Worm (Caenorhabditis elegans) whole organism, late embryonic: ENCODE data around the gene jac-1.

Experiments used
- ceh-30 ChIP-seq: fragments of 150-350 bp; optimal IDR thresholded peaks from 2 replicates; lab custom pipeline; 2014; ENCODE audit warnings: missing biosample characterization, missing genetic modification characterization
- ceh-31 ChIP-seq: sonication (generic microtip); optimal IDR thresholded peaks from 2 replicates; lab custom pipeline; 2016; ENCODE audit warnings: missing genetic modification characterization, missing compliant biosample characterization
- nfya-1 ChIP-seq: sonication (generic microtip); optimal IDR thresholded peaks from 2 replicates; lab custom pipeline; 2017; ENCODE audit warnings: missing genetic modification characterization, mild to moderate bottlenecking, missing compliant biosample characterization, antibody characterized with exemption, moderate library complexity
- odd-2 ChIP-seq: sonication (generic microtip); optimal IDR thresholded peaks from 2 replicates; lab custom pipeline; 2017; ENCODE audit warnings: antibody characterized with exemption, mild to moderate bottlenecking, missing genetic modification characterization, missing compliant biosample characterization
- pha-2 ChIP-seq: sonication (generic microtip); optimal IDR thresholded peaks from 2 replicates; lab custom pipeline; 2017; ENCODE audit warnings: mild to moderate bottlenecking, missing genetic modification characterization, missing compliant biosample characterization
- pha-4 ChIP-seq: fragments of 150-350 bp; optimal IDR thresholded peaks from 2 replicates; lab custom pipeline; 2018; ENCODE audit warnings: missing biosample characterization, missing genetic modification reagents, missing genetic modification characterization
- sox-4 ChIP-seq: sonication (generic microtip); optimal IDR thresholded peaks from 2 replicates; lab custom pipeline; 2017; ENCODE audit warnings: mild to moderate bottlenecking, missing genetic modification characterization, inconsistent platforms, missing compliant biosample characterization
- ztf-16 ChIP-seq: sonication (generic microtip); optimal IDR thresholded peaks from 2 replicates; lab custom pipeline; 2017; ENCODE audit warnings: missing genetic modification characterization, missing compliant biosample characterization

- no peak for TF ChIP-seq sox-4
- TF ChIP-seq pha-2 (tag; lab: Kevin White, UChicago), result no peak
- no peak for TF ChIP-seq ztf-16
- TF ChIP-seq ceh-30, result no peak
- no peak for TF ChIP-seq nfya-1 (tag; lab: Kevin White, UChicago)
- no peak for TF ChIP-seq pha-4 (tag; lab: Kevin White, UChicago)
- TF ChIP-seq ceh-31 (tag; lab: Kevin White, UChicago), result no peak
- no peak for TF ChIP-seq odd-2 (tag; lab: Kevin White, UChicago)
Observed at ce11 chrIV:15951640-15952039, 75.0 kb downstream of the jac-1 start, which contains the start of gene Y105C5B.15.
